Worm (Caenorhabditis elegans): ENCODE data around the gene C49C8.3.

DNA sequence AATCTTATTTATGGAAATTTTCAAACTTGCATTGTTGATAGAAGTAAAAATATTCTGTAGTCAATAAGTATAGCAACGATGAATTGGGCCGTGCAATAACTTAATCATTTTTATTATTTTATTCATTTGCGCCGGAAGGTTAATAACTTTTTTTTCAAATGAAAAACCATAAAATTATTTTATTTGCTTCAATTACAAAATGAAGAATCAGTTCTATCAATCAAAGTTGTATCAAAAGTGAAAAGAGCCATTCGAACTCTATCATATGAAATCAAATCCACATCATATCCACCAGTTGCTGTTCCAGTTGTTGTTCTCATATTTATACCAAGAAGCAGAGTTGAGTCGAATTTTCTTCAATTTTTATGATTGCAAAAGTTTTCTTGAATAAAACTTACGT is 4.0 kb downstream of the C49C8.3 start, which contains the start of gene cyp-33E1:
- TF ChIP-seq ztf-23 (GFP tag; IDR thresholded peaks at IDR 0.05) (no peak), ztf-29 (GFP tag; IDR thresholded peaks at IDR 0.05) (no peak), tab-1 (GFP tag; IDR thresholded peaks at IDR 0.05) (no peak)
